Worm (Caenorhabditis elegans) whole organism, dauer: ENCODE results near the gene daf-12.

Source experiments
- unc-62 ChIP-seq: sonication (generic microtip); optimal IDR thresholded peaks from 2 replicates; lab custom pipeline; 2017; ENCODE audit warnings: missing biosample characterization, missing genetic modification reagents, missing genetic modification characterization

daf-12 gene

ce11 chrX:10635608-10636007 lies at the start of gene daf-12:
Gene daf-12, plus strand, starts transcription at chrX:10635908.
- TF ChIP-seq unc-62 = no peak

- TF ChIP-seq unc-62 = no peak
Observed at ce11 chrX:10589465-10589864, 46.2 kb upstream of the daf-12 start, which contains the start of gene F57C7.4. Gene F57C7.4, minus strand, starts transcription at chrX:10589565.

ce11 chrX:10590772-10591171 lies 44.9 kb upstream of the daf-12 start:
- TF ChIP-seq unc-62 = no peak

- TF ChIP-seq unc-62 = no peak
Observed at ce11 chrX:10591208-10591782, 44.4 kb upstream of the daf-12 start.

- no peak for TF ChIP-seq unc-62
Observed at ce11 chrX:10593234-10593633, 42.5 kb upstream of the daf-12 start, which contains the start of gene sdn-1. Gene sdn-1, minus strand, starts transcription at chrX:10593334.

ce11 chrX:10593756-10594376 lies 41.8 kb upstream of the daf-12 start:
- no peak for TF ChIP-seq unc-62

ce11 chrX:10594701-10595421 lies 40.8 kb upstream of the daf-12 start:
- TF ChIP-seq unc-62 = no peak

- TF ChIP-seq unc-62 = no peak
Observed at ce11 chrX:10596420-10596907, 39.2 kb upstream of the daf-12 start.

ce11 chrX:10597554-10598191 lies 38.0 kb upstream of the daf-12 start:
- TF ChIP-seq unc-62 = no peak

ce11 chrX:10599719-10600155 lies 36.0 kb upstream of the daf-12 start:
- no peak for TF ChIP-seq unc-62

ce11 chrX:10604386-10604785 lies 31.3 kb upstream of the daf-12 start, which contains the start of gene flp-19:
Gene flp-19, plus strand, starts transcription at chrX:10604686.
- no peak for TF ChIP-seq unc-62

ce11 chrX:10609878-10610277 lies 25.8 kb upstream of the daf-12 start:
- TF ChIP-seq unc-62 = no peak

- no peak for TF ChIP-seq unc-62
Observed at ce11 chrX:10612355-10612754, 23.4 kb upstream of the daf-12 start.

ce11 chrX:10616041-10616440 lies 19.7 kb upstream of the daf-12 start:
- no peak for TF ChIP-seq unc-62

ce11 chrX:10617815-10618214 lies 17.9 kb upstream of the daf-12 start:
- no peak for TF ChIP-seq unc-62

ce11 chrX:10618619-10619130 lies 17.0 kb upstream of the daf-12 start:
- no peak for TF ChIP-seq unc-62
